Worm (Caenorhabditis elegans): ENCODE data around the gene C25F6.1.

- TF ChIP-seq ZK185.1 (tag; optimal IDR thresholded peaks at IDR 0.05; ENCODE audit: poor library complexity, severe bottlenecking) (no peak), madf-8 (GFP tag; conservative IDR thresholded peaks at IDR 0.05) (no peak), unc-130 (GFP tag; optimal IDR thresholded peaks at IDR 0.05) (no peak), unc-62 (GFP tag; optimal IDR thresholded peaks at IDR 0.05) (no peak)
Observed at ce11 chrX:5512707-5513106, 26.4 kb downstream of the C25F6.1 start.

All from whole organism, young adult.